Fruit fly (Drosophila melanogaster) whole organism, embryonic: ENCODE data around the gene vsg.

Experiments
- Abd-B ChIP-seq: fragments of 200-800 bp; sonication (Bioruptor generic); optimal IDR thresholded peaks from 2 replicates; lab custom pipeline; 2018; ENCODE audit warnings: missing biosample characterization, mild to moderate bottlenecking, missing genetic modification characterization, moderate library complexity
- Blimp-1 ChIP-seq: fragments of 200-800 bp; sonication (Bioruptor generic); optimal IDR thresholded peaks from 3 replicates; lab custom pipeline; 2018; ENCODE audit warnings: missing biosample characterization, missing genetic modification characterization, mild to moderate bottlenecking, moderate library complexity, missing genetic modification reagents
- BtbVII ChIP-seq: fragments of 200-800 bp; sonication (Bioruptor generic); optimal IDR thresholded peaks from 3 replicates; lab custom pipeline; 2017; ENCODE audit warnings: missing biosample characterization, mild to moderate bottlenecking, missing genetic modification characterization
- CG14860 ChIP-seq: fragments of 200-800 bp; sonication (Bioruptor generic); IDR thresholded peaks from 3 replicates; pipeline ENCODE4 v1.3.6; 2022; ENCODE audit warnings: missing biosample characterization, missing genetic modification characterization; ENCODE audit not compliant: partially characterized antibody
- CG15514 ChIP-seq: fragments of 200-800 bp; sonication (Bioruptor generic); optimal IDR thresholded peaks from 3 replicates; lab custom pipeline; 2017; ENCODE audit warnings: missing biosample characterization, missing genetic modification characterization, mild to moderate bottlenecking, moderate library complexity, missing genetic modification reagents
- CG17612 ChIP-seq: fragments of 200-800 bp; sonication (Bioruptor generic); IDR thresholded peaks from 2 replicates; pipeline ENCODE4 v1.3.6; 2022; ENCODE audit warnings: missing biosample characterization, missing genetic modification characterization
- CG17912 ChIP-seq: fragments of 200-800 bp; sonication (Bioruptor generic); optimal IDR thresholded peaks from 2 replicates; lab custom pipeline; 2018; ENCODE audit warnings: missing biosample characterization, mild to moderate bottlenecking, missing genetic modification characterization
- CG18619 ChIP-seq: fragments of 200-800 bp; sonication (Bioruptor generic); optimal IDR thresholded peaks from 3 replicates; lab custom pipeline; 2017; ENCODE audit warnings: missing biosample characterization, mild to moderate bottlenecking, missing genetic modification characterization
- CG2116 ChIP-seq: fragments of 200-800 bp; sonication (Bioruptor generic); optimal IDR thresholded peaks from 3 replicates; lab custom pipeline; 2018; ENCODE audit warnings: missing biosample characterization, mild to moderate bottlenecking, missing genetic modification characterization
- CG2712 ChIP-seq: fragments of 200-800 bp; optimal IDR thresholded peaks from 3 replicates; lab custom pipeline; 2019; ENCODE audit warnings: missing biosample characterization, mild to moderate bottlenecking, missing genetic modification characterization, moderate library complexity
- CG2889 ChIP-seq: fragments of 200-800 bp; sonication (Bioruptor generic); IDR thresholded peaks from 3 replicates; pipeline ENCODE4 v1.3.6; 2022; ENCODE audit warnings: missing biosample characterization, missing genetic modification characterization
- CG30403 ChIP-seq: fragments of 200-800 bp; sonication (Bioruptor generic); optimal IDR thresholded peaks from 3 replicates; lab custom pipeline; 2016; ENCODE audit warnings: missing biosample characterization, missing genetic modification characterization
- CG32772 ChIP-seq: fragments of 200-800 bp; sonication (Bioruptor generic); IDR thresholded peaks from 2 replicates; pipeline ENCODE4 v1.3.6; 2022; ENCODE audit warnings: missing biosample characterization, missing genetic modification characterization
- CG3281 ChIP-seq: fragments of 200-800 bp; sonication (Bioruptor generic); optimal IDR thresholded peaks from 3 replicates; lab custom pipeline; 2017; ENCODE audit warnings: missing biosample characterization, mild to moderate bottlenecking, missing genetic modification characterization
- CG42726 ChIP-seq: fragments of 200-800 bp; sonication (Bioruptor generic); IDR thresholded peaks from 2 replicates; pipeline ENCODE4 v1.3.6; 2022; ENCODE audit warnings: missing biosample characterization, missing genetic modification characterization; ENCODE audit not compliant: partially characterized antibody
- CG4282 ChIP-seq: fragments of 200-800 bp; sonication (Bioruptor generic); optimal IDR thresholded peaks from 2 replicates; lab custom pipeline; 2016; ENCODE audit warnings: missing biosample characterization, missing genetic modification characterization
- CG6175 ChIP-seq: fragments of 200-800 bp; sonication (Bioruptor generic); IDR thresholded peaks from 3 replicates; pipeline ENCODE4 v1.3.6; 2022; ENCODE audit warnings: missing biosample characterization, missing genetic modification characterization
- CG6254 ChIP-seq: fragments of 200-800 bp; sonication (Bioruptor generic); optimal IDR thresholded peaks from 3 replicates; lab custom pipeline; 2017; ENCODE audit warnings: mild to moderate bottlenecking, missing biosample characterization, missing genetic modification reagents, missing genetic modification characterization
- CG6813 ChIP-seq: fragments of 200-800 bp; sonication (Bioruptor generic); optimal IDR thresholded peaks from 2 replicates; lab custom pipeline; 2017; ENCODE audit warnings: missing biosample characterization, missing genetic modification characterization, mild to moderate bottlenecking, moderate library complexity, missing genetic modification reagents
- CG8089 ChIP-seq: fragments of 200-800 bp; sonication (Bioruptor generic); optimal IDR thresholded peaks from 3 replicates; lab custom pipeline; 2016; ENCODE audit warnings: missing biosample characterization, missing genetic modification characterization
- CG8388 ChIP-seq: fragments of 200-800 bp; sonication (Bioruptor generic); optimal IDR thresholded peaks from 2 replicates; lab custom pipeline; 2019; ENCODE audit warnings: missing biosample characterization, mild to moderate bottlenecking, missing genetic modification characterization, moderate library complexity
- Dek ChIP-seq: fragments of 200-800 bp; sonication (Bioruptor generic); optimal IDR thresholded peaks from 3 replicates; lab custom pipeline; 2019; ENCODE audit warnings: missing biosample characterization, mild to moderate bottlenecking, missing genetic modification characterization, moderate library complexity
- Eip74EF ChIP-seq, 2 experiments: fragments of 200-800 bp in 1 of 2; fragments of >200 bp in 1 of 2; sonication (Bioruptor generic) in 1 of 2; optimal IDR thresholded peaks; 2 replicates each; lab custom pipeline; 2017 to 2019; ENCODE audit warnings: missing biosample characterization in 2 of 2, missing genetic modification characterization in 2 of 2, mild to moderate bottlenecking in 1 of 2, moderate library complexity in 1 of 2
- Ets97D ChIP-seq: fragments of 200-800 bp; sonication (Bioruptor generic); optimal IDR thresholded peaks from 3 replicates; lab custom pipeline; 2016; ENCODE audit warnings: missing biosample characterization, missing genetic modification characterization
- HHEX ChIP-seq: fragments of 200-800 bp; sonication (Bioruptor generic); optimal IDR thresholded peaks from 3 replicates; lab custom pipeline; 2017; ENCODE audit warnings: missing biosample characterization, mild to moderate bottlenecking, missing genetic modification characterization, missing genetic modification reagents
- HmgD ChIP-seq: fragments of 200-800 bp; sonication (Bioruptor generic); optimal IDR thresholded peaks from 3 replicates; lab custom pipeline; 2016; ENCODE audit warnings: missing biosample characterization, missing genetic modification characterization
- Med ChIP-seq: fragments of 200-800 bp; sonication (Bioruptor generic); peaks from one replicate; lab custom pipeline; 2016; ENCODE audit warnings: missing biosample characterization, missing genetic modification characterization, mild to moderate bottlenecking, inconsistent platforms, moderate library complexity
- Opbp ChIP-seq: fragments of 200-800 bp; sonication (Bioruptor generic); IDR thresholded peaks from 3 replicates; pipeline ENCODE4 v1.3.6; 2022; ENCODE audit warnings: missing biosample characterization, missing genetic modification characterization; ENCODE audit not compliant: partially characterized antibody
- Poxn ChIP-seq: fragments of 200-800 bp; sonication (Bioruptor generic); IDR thresholded peaks from 2 replicates; pipeline ENCODE4 v1.3.6; 2022; ENCODE audit warnings: missing biosample characterization, missing genetic modification characterization
- Rx ChIP-seq: fragments of 200-800 bp; sonication (Bioruptor generic); IDR thresholded peaks from 2 replicates; pipeline ENCODE4 v1.3.6; 2022; ENCODE audit warnings: missing biosample characterization, missing genetic modification characterization
- Spps ChIP-seq: fragments of 200-800 bp; sonication (Bioruptor generic); optimal IDR thresholded peaks from 2 replicates; lab custom pipeline; 2018; ENCODE audit warnings: missing biosample characterization, mild to moderate bottlenecking, missing genetic modification characterization
- Trl ChIP-seq, 3 experiments: fragments of >200 bp in 2 of 3; fragments of 200-800 bp in 1 of 3; sonication (Bioruptor generic) in 1 of 3; optimal IDR thresholded peaks; 2 replicates in 1 of 3; 3 replicates in 2 of 3; lab custom pipeline; 2016 to 2017; ENCODE audit warnings: missing biosample characterization in 1 of 3, missing genetic modification characterization in 1 of 3
- abd-A ChIP-seq: fragments of 200-800 bp; sonication (Bioruptor generic); optimal IDR thresholded peaks from 3 replicates; lab custom pipeline; 2019; ENCODE audit warnings: missing biosample characterization, mild to moderate bottlenecking, missing genetic modification characterization, moderate library complexity
- br ChIP-seq: fragments of >200 bp; optimal IDR thresholded peaks from 2 replicates; lab custom pipeline; 2017
- cato ChIP-seq: fragments of 200-800 bp; sonication (Bioruptor generic); optimal IDR thresholded peaks from 2 replicates; lab custom pipeline; 2016; ENCODE audit warnings: missing biosample characterization, missing genetic modification characterization, borderline replicate concordance
- chif ChIP-seq, 2 experiments: fragments of 200-800 bp; sonication (Bioruptor generic); optimal IDR thresholded peaks; 3 replicates each; lab custom pipeline; 2016; ENCODE audit warnings: missing biosample characterization in 2 of 2, missing genetic modification characterization in 2 of 2
- chinmo ChIP-seq: fragments of 200-800 bp; sonication (Bioruptor generic); IDR thresholded peaks from 4 replicates; pipeline ENCODE4 v1.3.6; 2022; ENCODE audit warnings: missing biosample characterization, missing genetic modification characterization; ENCODE audit not compliant: partially characterized antibody
- crp ChIP-seq, 2 experiments: fragments of 200-800 bp; sonication (Bioruptor generic); optimal IDR thresholded peaks; 2 replicates in 1 of 2; 3 replicates in 1 of 2; lab custom pipeline; 2017; ENCODE audit warnings: missing biosample characterization in 2 of 2, missing genetic modification characterization in 2 of 2, mild to moderate bottlenecking in 1 of 2, moderate library complexity in 1 of 2
- da ChIP-seq: fragments of 200-800 bp; sonication (Bioruptor generic); optimal IDR thresholded peaks from 2 replicates; lab custom pipeline; 2016; ENCODE audit warnings: missing biosample characterization, missing genetic modification characterization
- dati ChIP-seq: fragments of 200-800 bp; sonication (Bioruptor generic); IDR thresholded peaks from 2 replicates; pipeline ENCODE4 v1.3.6; 2022; ENCODE audit warnings: missing biosample characterization, missing genetic modification characterization
- fd102C ChIP-seq: fragments of 200-800 bp; sonication (Bioruptor generic); optimal IDR thresholded peaks from 2 replicates; lab custom pipeline; 2018; ENCODE audit warnings: missing biosample characterization, mild to moderate bottlenecking, missing genetic modification characterization, moderate library complexity
- hbn ChIP-seq: fragments of 200-800 bp; sonication (Bioruptor generic); IDR thresholded peaks from 2 replicates; pipeline ENCODE4 v1.3.6; 2022; ENCODE audit warnings: missing biosample characterization, missing genetic modification characterization; ENCODE audit not compliant: partially characterized antibody
- kah ChIP-seq: fragments of 200-800 bp; sonication (Bioruptor generic); optimal IDR thresholded peaks from 2 replicates; lab custom pipeline; 2018; ENCODE audit warnings: missing biosample characterization, mild to moderate bottlenecking, missing genetic modification characterization
- lbe ChIP-seq: fragments of 200-800 bp; sonication (Bioruptor generic); optimal IDR thresholded peaks from 2 replicates; lab custom pipeline; 2016; ENCODE audit warnings: missing biosample characterization, mild to moderate bottlenecking, missing genetic modification characterization
- pfk ChIP-seq: fragments of 200-800 bp; sonication (Bioruptor generic); optimal IDR thresholded peaks from 2 replicates; lab custom pipeline; 2018; ENCODE audit warnings: missing biosample characterization, mild to moderate bottlenecking, missing genetic modification characterization, moderate library complexity
- pita ChIP-seq: fragments of 200-800 bp; sonication (Bioruptor generic); optimal IDR thresholded peaks from 2 replicates; lab custom pipeline; 2017; ENCODE audit warnings: missing biosample characterization, mild to moderate bottlenecking, missing genetic modification characterization
- tgo ChIP-seq: fragments of 200-800 bp; sonication (Bioruptor generic); IDR thresholded peaks from 3 replicates; pipeline ENCODE4 v1.3.6; 2022; ENCODE audit warnings: missing biosample characterization, missing genetic modification characterization
- ttk ChIP-seq: fragments of 200-800 bp; sonication (Bioruptor generic); IDR thresholded peaks from 2 replicates; pipeline ENCODE4 v2.1.2; 2022; ENCODE audit warnings: missing biosample characterization, missing genetic modification characterization
- vnd ChIP-seq: fragments of 200-800 bp; sonication (Bioruptor generic); IDR thresholded peaks from 3 replicates; pipeline ENCODE4 v1.3.6; 2022; ENCODE audit warnings: missing biosample characterization, missing genetic modification characterization; ENCODE audit not compliant: partially characterized antibody

vsg gene

DNA sequence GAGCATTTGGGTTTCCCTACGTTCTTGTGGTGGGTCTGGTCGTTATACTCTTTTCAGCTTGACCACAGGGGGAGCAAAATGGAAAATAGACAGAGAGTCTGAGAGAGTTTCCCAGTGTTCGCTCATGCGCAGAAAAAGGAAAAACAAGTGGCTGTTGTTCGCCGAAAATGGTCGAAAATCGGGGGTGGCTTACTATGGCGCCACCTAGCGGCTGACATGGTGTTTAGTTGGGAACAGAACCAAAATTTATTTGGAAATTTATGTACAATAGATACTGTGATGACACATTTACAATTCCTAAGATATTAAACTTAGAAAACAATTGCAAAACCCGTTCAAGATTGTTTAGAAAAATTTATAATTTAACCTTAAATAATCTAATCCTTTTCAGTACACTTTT, 37.5 kb downstream of the vsg start (continued):
- TF ChIP-seq CG2116 (GFP tag; lab: Kevin White, UChicago): no peak
- no peak for TF ChIP-seq fd102C
- peak; percentile 25; the same call in 1 of the 2 replicates for TF ChIP-seq ttk (GFP tag; lab: Robert Waterston, UW)
- TF ChIP-seq Opbp (GFP tag; lab: Robert Waterston, UW): 0 out of 3 replicates have a peak, but pooled peaks have one; percentile 41
- TF ChIP-seq pita (GFP tag; lab: Kevin White, UChicago): peak; percentile 56
- no peak for TF ChIP-seq chinmo (GFP tag; lab: Robert Waterston, UW)
- TF ChIP-seq CG6254: no peak
- no peak for TF ChIP-seq tgo
- no peak for TF ChIP-seq Abd-B (GFP tag; lab: Kevin White, UChicago)
- no peak for TF ChIP-seq chif (GFP tag; optimal IDR thresholded peaks at IDR 0.05; lab: Kevin White, UChicago)
- TF ChIP-seq CG2712 (tag; lab: Kevin White, UChicago): peak; percentile 26
- TF ChIP-seq Spps: no peak
- TF ChIP-seq Poxn (GFP tag; lab: Robert Waterston, UW): no peak
- no peak for TF ChIP-seq CG4282 (GFP tag; lab: Kevin White, UChicago)
- no peak for TF ChIP-seq CG2889 (GFP tag; lab: Robert Waterston, UW)
- TF ChIP-seq CG14860 (GFP tag; lab: Robert Waterston, UW): no peak
- TF ChIP-seq CG6175 (GFP tag; lab: Robert Waterston, UW): no peak
- no peak for TF ChIP-seq lbe (GFP tag; lab: Kevin White, UChicago)
- TF ChIP-seq CG30403: no peak
- TF ChIP-seq abd-A (tag; lab: Kevin White, UChicago): peak; percentile 17
- no peak for TF ChIP-seq Dek (tag; lab: Kevin White, UChicago)
- no peak for TF ChIP-seq CG17612
- TF ChIP-seq dati (GFP tag; lab: Robert Waterston, UW): no peak
- TF ChIP-seq CG8388 (GFP tag; lab: Kevin White, UChicago): no peak
- no peak for TF ChIP-seq vnd (GFP tag; lab: Robert Waterston, UW)
- TF ChIP-seq Med (GFP tag; lab: Kevin White, UChicago): peak; percentile 48
- no peak for TF ChIP-seq Blimp-1 (GFP tag; lab: Kevin White, UChicago)
- no peak for TF ChIP-seq HHEX
- no peak for TF ChIP-seq CG6813 (GFP tag; lab: Kevin White, UChicago)
- TF ChIP-seq cato (GFP tag; lab: Kevin White, UChicago): no peak
- no peak for TF ChIP-seq kah
- TF ChIP-seq CG42726 (GFP tag; lab: Robert Waterston, UW): 0 out of 2 replicates have a peak, but pooled peaks have one; percentile 22
- TF ChIP-seq Rx: no peak
- no peak for TF ChIP-seq CG3281 (GFP tag; lab: Kevin White, UChicago)
- TF ChIP-seq CG32772 (GFP tag; lab: Robert Waterston, UW): 0 out of 2 replicates have a peak, but pooled peaks have one; percentile 9
- no peak for TF ChIP-seq br (lab: Kevin White, UChicago)
- TF ChIP-seq HmgD (GFP tag; lab: Kevin White, UChicago): no peak
- TF ChIP-seq Eip74EF (GFP tag; optimal IDR thresholded peaks at IDR 0.05; lab: Kevin White, UChicago): no peak
- TF ChIP-seq hbn (GFP tag; lab: Robert Waterston, UW): no peak
- no peak for TF ChIP-seq CG15514 (GFP tag; lab: Kevin White, UChicago)
- no peak for TF ChIP-seq CG18619 (GFP tag; lab: Kevin White, UChicago)
- no peak for TF ChIP-seq pfk (GFP tag; lab: Kevin White, UChicago)
- no peak for TF ChIP-seq CG17912 (GFP tag; lab: Kevin White, UChicago)
- peak; percentile 41 to 45 for TF ChIP-seq Trl (optimal IDR thresholded peaks at IDR 0.05; lab: Kevin White, UChicago)
- TF ChIP-seq Trl (GFP tag; optimal IDR thresholded peaks at IDR 0.05; lab: Kevin White, UChicago): no peak
- TF ChIP-seq Ets97D (GFP tag; lab: Kevin White, UChicago): no peak
- TF ChIP-seq CG8089 (GFP tag; lab: Kevin White, UChicago): no peak
- no peak for TF ChIP-seq crp (GFP tag; optimal IDR thresholded peaks at IDR 0.05; lab: Kevin White, UChicago)
- no peak for TF ChIP-seq BtbVII (GFP tag; lab: Kevin White, UChicago)
- no peak for TF ChIP-seq da (GFP tag; lab: Kevin White, UChicago)
